Fruit fly (Drosophila melanogaster) whole organism, embryonic: ENCODE data around the gene dgt2.
A peak's percentile ranks its signal among the peaks of the same experiment; 100 is the strongest.

Experiments used
- Atf-2 ChIP-seq: fragments of 200-800 bp; sonication (Bioruptor generic); optimal IDR thresholded peaks from 2 replicates; lab custom pipeline; 2016; ENCODE audit warnings: missing biosample characterization, missing genetic modification characterization
- B-H1 ChIP-seq: fragments of 200-800 bp; sonication (Bioruptor generic); IDR thresholded peaks from 3 replicates; pipeline ENCODE4 v1.3.6; 2022; ENCODE audit warnings: missing biosample characterization, missing genetic modification characterization
- BEAF-32 ChIP-seq: fragments of 200-800 bp; sonication (Bioruptor generic); optimal IDR thresholded peaks from 3 replicates; lab custom pipeline; 2017; ENCODE audit warnings: missing biosample characterization, missing genetic modification characterization, mild to moderate bottlenecking, moderate library complexity, missing genetic modification reagents
- C15 ChIP-seq: fragments of 200-800 bp; sonication (Bioruptor generic); IDR thresholded peaks from 3 replicates; pipeline ENCODE4 v1.3.6; 2022; ENCODE audit warnings: missing biosample characterization, missing genetic modification characterization
- CG10267 ChIP-seq: fragments of 200-800 bp; sonication (Bioruptor generic); optimal IDR thresholded peaks from 2 replicates; lab custom pipeline; 2018; ENCODE audit warnings: missing biosample characterization, mild to moderate bottlenecking, missing genetic modification characterization, moderate library complexity
- CG10462 ChIP-seq: fragments of 200-800 bp; sonication (Bioruptor generic); optimal IDR thresholded peaks from 2 replicates; lab custom pipeline; 2016; ENCODE audit warnings: missing biosample characterization, missing genetic modification characterization
- CG10543 ChIP-seq: fragments of 200-800 bp; sonication (Bioruptor generic); optimal IDR thresholded peaks from 3 replicates; lab custom pipeline; 2017; ENCODE audit warnings: missing biosample characterization, mild to moderate bottlenecking, missing genetic modification characterization, moderate library complexity
- CG11723 ChIP-seq: fragments of 200-800 bp; sonication (Bioruptor generic); optimal IDR thresholded peaks from 2 replicates; lab custom pipeline; 2017; ENCODE audit warnings: missing biosample characterization, mild to moderate bottlenecking, missing genetic modification characterization
- CG12659 ChIP-seq: fragments of 200-800 bp; sonication (Bioruptor generic); optimal IDR thresholded peaks from 3 replicates; lab custom pipeline; 2017; ENCODE audit warnings: mild to moderate bottlenecking, missing biosample characterization, missing genetic modification reagents, missing genetic modification characterization
- CG14441 ChIP-seq: fragments of 200-800 bp; sonication (Bioruptor generic); IDR thresholded peaks from 2 replicates; pipeline ENCODE4 v1.3.6; 2022; ENCODE audit warnings: missing biosample characterization, missing genetic modification characterization
- CG16779 ChIP-seq: fragments of 200-800 bp; sonication (Bioruptor generic); IDR thresholded peaks from 2 replicates; pipeline ENCODE4 v1.3.6; 2022; ENCODE audit warnings: missing biosample characterization, missing genetic modification characterization
- CG17385 ChIP-seq: fragments of 200-800 bp; sonication (Bioruptor generic); optimal IDR thresholded peaks from 3 replicates; lab custom pipeline; 2018; ENCODE audit warnings: missing biosample characterization, mild to moderate bottlenecking, missing genetic modification characterization
- CG18599 ChIP-seq: fragments of 200-800 bp; sonication (Bioruptor generic); optimal IDR thresholded peaks from 3 replicates; lab custom pipeline; 2017; ENCODE audit warnings: missing biosample characterization, missing genetic modification characterization, mild to moderate bottlenecking, moderate library complexity, missing genetic modification reagents
- CG3407 ChIP-seq: fragments of 200-800 bp; sonication (Bioruptor generic); optimal IDR thresholded peaks from 2 replicates; lab custom pipeline; 2018; ENCODE audit warnings: missing biosample characterization, mild to moderate bottlenecking, missing genetic modification characterization
- CG4730 ChIP-seq: fragments of 200-800 bp; sonication (Bioruptor generic); IDR thresholded peaks from 2 replicates; pipeline ENCODE4 v1.3.6; 2022; ENCODE audit warnings: missing biosample characterization, missing genetic modification characterization
- CG6765 ChIP-seq: fragments of 200-800 bp; sonication (Bioruptor generic); optimal IDR thresholded peaks from 3 replicates; lab custom pipeline; 2017; ENCODE audit warnings: missing biosample characterization, mild to moderate bottlenecking, missing genetic modification characterization
- Chrac-16 ChIP-seq: fragments of 200-800 bp; sonication (Bioruptor generic); optimal IDR thresholded peaks from 3 replicates; lab custom pipeline; 2016; ENCODE audit warnings: missing biosample characterization, missing genetic modification characterization
- CkIIα-i1 ChIP-seq: fragments of 200-800 bp; sonication (Bioruptor generic); IDR thresholded peaks from 2 replicates; pipeline ENCODE4 v1.3.6; 2022; ENCODE audit warnings: missing biosample characterization, missing genetic modification characterization
- D19A ChIP-seq: fragments of 200-800 bp; optimal IDR thresholded peaks from 3 replicates; lab custom pipeline; 2019; ENCODE audit warnings: missing biosample characterization, mild to moderate bottlenecking, missing genetic modification characterization, moderate library complexity
- Dip3 ChIP-seq: fragments of 200-800 bp; sonication (Bioruptor generic); optimal IDR thresholded peaks from 3 replicates; lab custom pipeline; 2016; ENCODE audit warnings: missing biosample characterization, missing genetic modification characterization
- Dp ChIP-seq: fragments of 200-800 bp; sonication (Bioruptor generic); optimal IDR thresholded peaks from 2 replicates; lab custom pipeline; 2018; ENCODE audit warnings: missing biosample characterization, mild to moderate bottlenecking, missing genetic modification characterization, moderate library complexity
- Elba2 ChIP-seq: fragments of 200-800 bp; sonication (Bioruptor generic); optimal IDR thresholded peaks from 3 replicates; lab custom pipeline; 2016; ENCODE audit warnings: missing biosample characterization, missing genetic modification characterization
- Ets97D ChIP-seq: fragments of 200-800 bp; sonication (Bioruptor generic); optimal IDR thresholded peaks from 3 replicates; lab custom pipeline; 2016; ENCODE audit warnings: missing biosample characterization, missing genetic modification characterization
- Gug ChIP-seq: fragments of 200-800 bp; sonication (Bioruptor generic); IDR thresholded peaks from 4 replicates; pipeline ENCODE4 v1.3.6; 2022; ENCODE audit warnings: missing biosample characterization, missing genetic modification characterization
- Lim3 ChIP-seq: fragments of 200-800 bp; sonication (Bioruptor generic); IDR thresholded peaks from 2 replicates; pipeline ENCODE4 v1.3.6; 2022; ENCODE audit warnings: missing biosample characterization, missing genetic modification characterization
- Myb ChIP-seq: fragments of 200-800 bp; sonication (Bioruptor generic); optimal IDR thresholded peaks from 2 replicates; lab custom pipeline; 2016; ENCODE audit warnings: missing biosample characterization, missing genetic modification characterization
- Nf-YA ChIP-seq: fragments of 200-800 bp; sonication (Bioruptor generic); IDR thresholded peaks from 2 replicates; pipeline ENCODE4 v1.3.6; 2022; ENCODE audit warnings: missing biosample characterization, missing genetic modification characterization
- Optix ChIP-seq: fragments of 200-800 bp; sonication (Bioruptor generic); IDR thresholded peaks from 3 replicates; pipeline ENCODE4 v1.3.6; 2022; ENCODE audit warnings: missing biosample characterization, missing genetic modification characterization
- Poxn ChIP-seq: fragments of 200-800 bp; sonication (Bioruptor generic); IDR thresholded peaks from 2 replicates; pipeline ENCODE4 v1.3.6; 2022; ENCODE audit warnings: missing biosample characterization, missing genetic modification characterization
- Taf1 ChIP-seq: fragments of 200-800 bp; sonication (Bioruptor generic); IDR thresholded peaks from 2 replicates; pipeline ENCODE4 v1.3.6; 2022; ENCODE audit warnings: missing biosample characterization, missing genetic modification characterization
- Usf ChIP-seq: fragments of 200-800 bp; sonication (Bioruptor generic); optimal IDR thresholded peaks from 2 replicates; lab custom pipeline; 2017; ENCODE audit warnings: missing genotype, missing biosample characterization, missing genetic modification characterization
- amos ChIP-seq: fragments of 200-800 bp; sonication (Bioruptor generic); IDR thresholded peaks from 2 replicates; pipeline ENCODE4 v1.3.6; 2022; ENCODE audit warnings: missing biosample characterization, missing genetic modification characterization; ENCODE audit not compliant: partially characterized antibody
- bab2 ChIP-seq: fragments of 200-800 bp; sonication (Bioruptor generic); optimal IDR thresholded peaks from 2 replicates; lab custom pipeline; 2016; ENCODE audit warnings: missing biosample characterization, missing genetic modification characterization
- bcd ChIP-seq: fragments of 200-800 bp; sonication (Bioruptor generic); optimal IDR thresholded peaks from 2 replicates; lab custom pipeline; 2017; ENCODE audit warnings: missing biosample characterization, mild to moderate bottlenecking, missing genetic modification characterization
- cad ChIP-seq: fragments of >200 bp; optimal IDR thresholded peaks from 2 replicates; lab custom pipeline; 2017; ENCODE audit warnings: missing biosample characterization, missing genetic modification characterization
- eve ChIP-seq, 2 experiments: fragments of >200 bp; optimal IDR thresholded peaks; 2 replicates each; lab custom pipeline; 2017; ENCODE audit warnings: missing biosample characterization in 2 of 2, missing genetic modification characterization in 2 of 2
- eyg ChIP-seq: fragments of 200-800 bp; sonication (Bioruptor generic); optimal IDR thresholded peaks from 3 replicates; lab custom pipeline; 2016; ENCODE audit warnings: missing biosample characterization, missing genetic modification characterization
- fru ChIP-seq: fragments of >200 bp; optimal IDR thresholded peaks from 2 replicates; lab custom pipeline; 2017
- ham ChIP-seq: fragments of 200-800 bp; sonication (Bioruptor generic); IDR thresholded peaks from 2 replicates; pipeline ENCODE4 v1.3.6; 2022; ENCODE audit warnings: missing biosample characterization, missing genetic modification characterization
- ind ChIP-seq: fragments of 200-800 bp; sonication (Bioruptor generic); optimal IDR thresholded peaks from 3 replicates; lab custom pipeline; 2016; ENCODE audit warnings: missing biosample characterization, missing genetic modification characterization
- jigr1 ChIP-seq: fragments of 200-800 bp; sonication (Bioruptor generic); IDR thresholded peaks from 3 replicates; pipeline ENCODE4 v1.3.6; 2022; ENCODE audit warnings: missing biosample characterization, missing genetic modification characterization
- jumu ChIP-seq: fragments of 200-800 bp; sonication (Bioruptor generic); optimal IDR thresholded peaks from 3 replicates; lab custom pipeline; 2016; ENCODE audit warnings: missing biosample characterization, missing genetic modification characterization
- knrl ChIP-seq: fragments of 200-800 bp; sonication (Bioruptor generic); IDR thresholded peaks from 3 replicates; pipeline ENCODE4 v1.3.6; 2022; ENCODE audit warnings: missing biosample characterization, missing genetic modification characterization; ENCODE audit not compliant: partially characterized antibody
- lbe ChIP-seq: fragments of 200-800 bp; sonication (Bioruptor generic); optimal IDR thresholded peaks from 2 replicates; lab custom pipeline; 2016; ENCODE audit warnings: missing biosample characterization, mild to moderate bottlenecking, missing genetic modification characterization
- ro ChIP-seq: fragments of 200-800 bp; sonication (Bioruptor generic); IDR thresholded peaks from 2 replicates; pipeline ENCODE4 v1.3.6; 2022; ENCODE audit warnings: missing biosample characterization, missing genetic modification characterization
- sd ChIP-seq: fragments of 200-800 bp; sonication (Bioruptor generic); optimal IDR thresholded peaks from 3 replicates; lab custom pipeline; 2018; ENCODE audit warnings: missing biosample characterization, mild to moderate bottlenecking, missing genetic modification characterization, moderate library complexity
- slbo ChIP-seq: fragments of 200-800 bp; sonication (Bioruptor generic); IDR thresholded peaks from 2 replicates; pipeline ENCODE4 v1.3.6; 2022; ENCODE audit warnings: missing biosample characterization, missing genetic modification characterization
- sug ChIP-seq: fragments of 200-800 bp; optimal IDR thresholded peaks from 2 replicates; lab custom pipeline; 2019; ENCODE audit warnings: missing biosample characterization, mild to moderate bottlenecking, missing genetic modification characterization, moderate library complexity
- tgo ChIP-seq: fragments of 200-800 bp; sonication (Bioruptor generic); IDR thresholded peaks from 3 replicates; pipeline ENCODE4 v1.3.6; 2022; ENCODE audit warnings: missing biosample characterization, missing genetic modification characterization
- unpg ChIP-seq: fragments of 200-800 bp; sonication (Bioruptor generic); optimal IDR thresholded peaks from 3 replicates; lab custom pipeline; 2018; ENCODE audit warnings: missing biosample characterization, mild to moderate bottlenecking, missing genetic modification characterization, moderate library complexity
- yki ChIP-seq: fragments of >200 bp; optimal IDR thresholded peaks from 3 replicates; lab custom pipeline; 2018
- z ChIP-seq: fragments of 200-800 bp; sonication (Bioruptor generic); IDR thresholded peaks from 3 replicates; pipeline ENCODE4 v1.3.6; 2022; ENCODE audit warnings: missing biosample characterization, missing genetic modification characterization

The dgt2 gene

dm6 chr2L:12010100-12010876, 20.6 kb downstream of the dgt2 start (continued):
- TF ChIP-seq Poxn (GFP tag; lab: Robert Waterston, UW) (no peak), CG18599 (peak; percentile 18), Ets97D (no peak), lbe (GFP tag; lab: Kevin White, UChicago) (peak; percentile 47), CkIIα-i1 (no peak), CG14441 (GFP tag; lab: Robert Waterston, UW) (no peak), CG10462 (GFP tag; lab: Kevin White, UChicago) (no peak), bab2 (GFP tag; lab: Kevin White, UChicago) (no peak), CG6765 (GFP tag; lab: Kevin White, UChicago) (no peak), Dp (GFP tag; lab: Kevin White, UChicago) (no peak), CG10543 (GFP tag; lab: Kevin White, UChicago) (peak; percentile 96), slbo (GFP tag; lab: Robert Waterston, UW) (no peak), C15 (GFP tag; lab: Robert Waterston, UW) (no peak), bcd (GFP tag; lab: Kevin White, UChicago) (peak; percentile 44), Elba2 (GFP tag; lab: Kevin White, UChicago) (peak; percentile 100), CG12659 (GFP tag; lab: Kevin White, UChicago) (no peak), ro (GFP tag; lab: Robert Waterston, UW) (no peak), tgo (no peak), Myb (GFP tag; lab: Kevin White, UChicago) (no peak), ind (GFP tag; lab: Kevin White, UChicago) (no peak), jigr1 (GFP tag; lab: Robert Waterston, UW) (no peak), Atf-2 (GFP tag; lab: Kevin White, UChicago) (no peak), B-H1 (GFP tag; lab: Robert Waterston, UW) (no peak), Lim3 (no peak), Usf (GFP tag; lab: Kevin White, UChicago) (no peak), CG10267 (tag; lab: Kevin White, UChicago) (no peak), BEAF-32 (no peak), amos (no peak), CG17385 (GFP tag; lab: Kevin White, UChicago) (peak; percentile 96), CG16779 (GFP tag; lab: Robert Waterston, UW) (no peak), eyg (GFP tag; lab: Kevin White, UChicago) (no peak), Dip3 (GFP tag; lab: Kevin White, UChicago) (no peak), sug (peak; percentile 91), eve (GFP tag; optimal IDR thresholded peaks at IDR 0.05; lab: Kevin White, UChicago) (no peak), jumu (GFP tag; lab: Kevin White, UChicago) (no peak), D19A (tag; lab: Kevin White, UChicago) (no peak), sd (tag; lab: Kevin White, UChicago) (no peak), Nf-YA (GFP tag; lab: Robert Waterston, UW) (no peak), yki (lab: Kevin White, UChicago) (no peak), Gug (GFP tag; lab: Robert Waterston, UW) (no peak), Optix (GFP tag; lab: Robert Waterston, UW) (no peak), z (no peak), CG11723 (GFP tag; lab: Kevin White, UChicago) (no peak), Chrac-16 (GFP tag; lab: Kevin White, UChicago) (no peak), Taf1 (GFP tag; lab: Robert Waterston, UW) (no peak), ham (GFP tag; lab: Robert Waterston, UW) (no peak), CG4730 (GFP tag; lab: Robert Waterston, UW) (no peak), unpg (no peak), fru (lab: Kevin White, UChicago) (no peak), CG3407 (GFP tag; lab: Kevin White, UChicago) (no peak), cad (GFP tag; lab: Kevin White, UChicago) (no peak), knrl (GFP tag; lab: Robert Waterston, UW) (no peak)
